Fruit fly (Drosophila melanogaster) Kc167 (cell line): ENCODE measurements around the gene CG14817.

Experiments
- Myc ChIP-seq: fragments of >200 bp; optimal IDR thresholded peaks from 2 replicates; lab custom pipeline; 2017; ENCODE audit warnings: missing external identifiers
- Sin3A ChIP-seq: fragments of >200 bp; optimal IDR thresholded peaks from 2 replicates; lab custom pipeline; 2018; ENCODE audit warnings: missing external identifiers
- h ChIP-seq: fragments of >200 bp; optimal IDR thresholded peaks from 3 replicates; lab custom pipeline; 2018; ENCODE audit warnings: missing external identifiers
- psq ChIP-seq: fragments of >200 bp; optimal IDR thresholded peaks from 2 replicates; lab custom pipeline; 2017; ENCODE audit warnings: missing external identifiers
- ttk ChIP-seq: sonication (Bioruptor generic); optimal IDR thresholded peaks from 2 replicates; lab custom pipeline; 2017; ENCODE audit warnings: missing external identifiers

- TF ChIP-seq h (lab: Kevin White, UChicago) (no peak), Sin3A (lab: Kevin White, UChicago) (no peak), ttk (lab: Kevin White, UChicago) (no peak), Myc (lab: Kevin White, UChicago) (no peak), psq (lab: Kevin White, UChicago) (no peak)
Observed at dm6 chrX:1900123-1900818, 23.2 kb upstream of the CG14817 start, which contains the start of gene arm.
